Worm (Caenorhabditis elegans) whole organism, L4 larva: ENCODE measurements around the gene txdc-17.

ENCODE experiments used
- F26F4.8 ChIP-seq: fragments of 200-800 bp; sonication (Bioruptor generic); conservative IDR thresholded peaks from 2 replicates; pipeline ENCODE4 v1.3.6; 2022; ENCODE audit warnings: missing genetic modification characterization, missing compliant biosample characterization
- Y105C5A.15 ChIP-seq: fragments of 200-800 bp; sonication (Bioruptor generic); IDR thresholded peaks from 2 replicates; pipeline ENCODE4 v1.3.6; 2022; ENCODE audit warnings: missing genetic modification characterization, missing compliant biosample characterization
- aly-2 ChIP-seq: sonication (generic microtip); optimal IDR thresholded peaks from 2 replicates; lab custom pipeline; 2018; ENCODE audit warnings: missing biosample characterization, missing genetic modification characterization
- ama-1 ChIP-seq: fragments of 150-350 bp; optimal IDR thresholded peaks from 2 replicates; lab custom pipeline; 2014; ENCODE audit warnings: inconsistent platforms, mixed read lengths
- ceh-20 ChIP-seq: fragments of 200-800 bp; sonication (Bioruptor generic); IDR thresholded peaks from 2 replicates; pipeline ENCODE4 v1.3.6; 2022; ENCODE audit warnings: missing genetic modification reagents, missing genetic modification characterization, missing compliant biosample characterization
- daf-8 ChIP-seq: fragments of 200-800 bp; sonication (Bioruptor generic); IDR thresholded peaks from 2 replicates; pipeline ENCODE4 v1.3.6; 2022; ENCODE audit warnings: missing genetic modification characterization, missing compliant biosample characterization
- fos-1 ChIP-seq: fragments of 150-350 bp; optimal IDR thresholded peaks from 2 replicates; lab custom pipeline; 2014; ENCODE audit warnings: missing biosample characterization, missing genetic modification characterization
- lin-15B ChIP-seq: fragments of 150-350 bp; sonication (generic microtip); optimal IDR thresholded peaks from 3 replicates; lab custom pipeline; 2014; ENCODE audit warnings: missing biosample characterization, missing genetic modification characterization
- mdl-1 ChIP-seq, 2 experiments: fragments of 150-350 bp in 1 of 2; sonication (generic microtip) in 1 of 2; optimal IDR thresholded peaks; 2 replicates each; lab custom pipeline; 2014 to 2017; ENCODE audit warnings: missing biosample characterization in 2 of 2, missing genetic modification characterization in 2 of 2
- mep-1 ChIP-seq: fragments of 150-350 bp; sonication (generic microtip); optimal IDR thresholded peaks from 3 replicates; lab custom pipeline; 2014; ENCODE audit warnings: missing biosample characterization, missing genetic modification characterization
- zag-1 ChIP-seq: fragments of 150-350 bp; optimal IDR thresholded peaks from 2 replicates; lab custom pipeline; 2014; ENCODE audit warnings: missing biosample characterization, missing genetic modification characterization

ce11 chrIII:2785840-2786239 lies 48.6 kb upstream of the txdc-17 start, which contains the start of gene Y71H2AM.20:
- TF ChIP-seq mep-1 (peak; percentile 99), aly-2 (tag; lab: Kevin White, UChicago) (no peak), zag-1 (no peak), fos-1 (tag; lab: Kevin White, UChicago) (no peak), F26F4.8 (GFP tag; lab: Robert Waterston, UW) (no peak), mdl-1 (tag; optimal IDR thresholded peaks at IDR 0.05; lab: Kevin White, UChicago) (peak in 1 of 2 experiments; percentile 79), ama-1 (peak; percentile 81), Y105C5A.15 (GFP tag; lab: Robert Waterston, UW) (no peak), ceh-20 (GFP tag; lab: Robert Waterston, UW) (peak; percentile 80), daf-8 (GFP tag; lab: Robert Waterston, UW) (no peak), lin-15B (tag; lab: Kevin White, UChicago) (peak; percentile 94)
